Fruit fly (Drosophila melanogaster) whole organism, embryonic: ENCODE data around the gene VhaM9.7-c.
A peak's percentile ranks its signal among the peaks of the same experiment; 100 is the strongest.

ENCODE experiments used
- CG10979 ChIP-seq: fragments of 200-800 bp; sonication (Bioruptor generic); optimal IDR thresholded peaks from 2 replicates; lab custom pipeline; 2018; ENCODE audit warnings: missing biosample characterization, mild to moderate bottlenecking, missing genetic modification characterization, moderate library complexity
- CG12942 ChIP-seq: fragments of 200-800 bp; sonication (Bioruptor generic); optimal IDR thresholded peaks from 3 replicates; lab custom pipeline; 2016; ENCODE audit warnings: missing biosample characterization, missing genetic modification characterization
- CG1602 ChIP-seq: fragments of 200-800 bp; sonication (Bioruptor generic); optimal IDR thresholded peaks from 3 replicates; lab custom pipeline; 2016; ENCODE audit warnings: missing biosample characterization, missing genetic modification characterization
- CG16779 ChIP-seq: fragments of 200-800 bp; sonication (Bioruptor generic); IDR thresholded peaks from 2 replicates; pipeline ENCODE4 v1.3.6; 2022; ENCODE audit warnings: missing biosample characterization, missing genetic modification characterization
- CG16813 ChIP-seq: fragments of 200-800 bp; sonication (Bioruptor generic); IDR thresholded peaks from 3 replicates; pipeline ENCODE4 v1.3.6; 2022; ENCODE audit warnings: missing biosample characterization, missing genetic modification characterization; ENCODE audit not compliant: partially characterized antibody
- CG17361 ChIP-seq: fragments of 200-800 bp; sonication (Bioruptor generic); IDR thresholded peaks from 3 replicates; pipeline ENCODE4 v1.3.6; 2022; ENCODE audit warnings: missing biosample characterization, missing genetic modification characterization
- CG17802 ChIP-seq: fragments of 200-800 bp; sonication (Bioruptor generic); optimal IDR thresholded peaks from 2 replicates; lab custom pipeline; 2018; ENCODE audit warnings: missing biosample characterization, mild to moderate bottlenecking, missing genetic modification characterization, moderate library complexity
- CG17829 ChIP-seq: fragments of 200-800 bp; optimal IDR thresholded peaks from 2 replicates; lab custom pipeline; 2019; ENCODE audit warnings: missing biosample characterization, mild to moderate bottlenecking, missing genetic modification characterization, moderate library complexity
- CG18619 ChIP-seq: fragments of 200-800 bp; sonication (Bioruptor generic); optimal IDR thresholded peaks from 3 replicates; lab custom pipeline; 2017; ENCODE audit warnings: missing biosample characterization, mild to moderate bottlenecking, missing genetic modification characterization
- CG2120 ChIP-seq: fragments of 200-800 bp; sonication (Bioruptor generic); optimal IDR thresholded peaks from 3 replicates; lab custom pipeline; 2016; ENCODE audit warnings: missing biosample characterization, missing genetic modification characterization
- CG2202 ChIP-seq: fragments of 200-800 bp; sonication (Bioruptor generic); optimal IDR thresholded peaks from 2 replicates; lab custom pipeline; 2018; ENCODE audit warnings: missing biosample characterization, mild to moderate bottlenecking, missing genetic modification characterization
- CG31224 ChIP-seq: fragments of 200-800 bp; sonication (Bioruptor generic); IDR thresholded peaks from 2 replicates; pipeline ENCODE4 v1.3.6; 2022; ENCODE audit warnings: missing biosample characterization, missing genetic modification characterization
- CG31441 ChIP-seq: fragments of 200-800 bp; sonication (Bioruptor generic); IDR thresholded peaks from 2 replicates; pipeline ENCODE4 v1.3.6; 2022; ENCODE audit warnings: missing biosample characterization, missing genetic modification characterization
- CG3163 ChIP-seq: fragments of 200-800 bp; sonication (Bioruptor generic); optimal IDR thresholded peaks from 3 replicates; lab custom pipeline; 2016; ENCODE audit warnings: missing biosample characterization, missing genetic modification characterization
- CG7786 ChIP-seq: fragments of 200-800 bp; sonication (Bioruptor generic); optimal IDR thresholded peaks from 2 replicates; lab custom pipeline; 2016; ENCODE audit warnings: missing biosample characterization, missing genetic modification characterization
- CG8281 ChIP-seq: fragments of 200-800 bp; sonication (Bioruptor generic); optimal IDR thresholded peaks from 2 replicates; lab custom pipeline; 2018; ENCODE audit warnings: missing biosample characterization, mild to moderate bottlenecking, missing genetic modification characterization, moderate library complexity
- CG9215 ChIP-seq: fragments of 200-800 bp; sonication (Bioruptor generic); IDR thresholded peaks from 2 replicates; pipeline ENCODE4 v1.3.6; 2022; ENCODE audit warnings: missing biosample characterization, missing genetic modification characterization
- CG9817 ChIP-seq: fragments of 200-800 bp; sonication (Bioruptor generic); optimal IDR thresholded peaks from 2 replicates; lab custom pipeline; 2018; ENCODE audit warnings: missing biosample characterization, mild to moderate bottlenecking, missing genetic modification characterization, moderate library complexity
- Dp ChIP-seq: fragments of 200-800 bp; sonication (Bioruptor generic); optimal IDR thresholded peaks from 2 replicates; lab custom pipeline; 2018; ENCODE audit warnings: missing biosample characterization, mild to moderate bottlenecking, missing genetic modification characterization, moderate library complexity
- E2f1 ChIP-seq: fragments of 200-800 bp; sonication (Bioruptor generic); IDR thresholded peaks from 2 replicates; pipeline ENCODE4 v1.3.6; 2022; ENCODE audit warnings: missing biosample characterization, missing genetic modification characterization
- Ets97D ChIP-seq: fragments of 200-800 bp; sonication (Bioruptor generic); optimal IDR thresholded peaks from 3 replicates; lab custom pipeline; 2016; ENCODE audit warnings: missing biosample characterization, missing genetic modification characterization
- Fer2 ChIP-seq: fragments of 200-800 bp; sonication (Bioruptor generic); optimal IDR thresholded peaks from 2 replicates; lab custom pipeline; 2018; ENCODE audit warnings: missing biosample characterization, mild to moderate bottlenecking, missing genetic modification characterization, moderate library complexity
- Gug ChIP-seq: fragments of 200-800 bp; sonication (Bioruptor generic); IDR thresholded peaks from 4 replicates; pipeline ENCODE4 v1.3.6; 2022; ENCODE audit warnings: missing biosample characterization, missing genetic modification characterization
- H2.0 ChIP-seq: fragments of 200-800 bp; sonication (Bioruptor generic); IDR thresholded peaks from 2 replicates; pipeline ENCODE4 v1.3.6; 2022; ENCODE audit warnings: missing biosample characterization, missing genetic modification characterization
- HLH3B ChIP-seq: fragments of 200-800 bp; sonication (Bioruptor generic); IDR thresholded peaks from 2 replicates; pipeline ENCODE4 v1.3.6; 2022; ENCODE audit warnings: missing biosample characterization, missing genetic modification characterization
- Hey ChIP-seq: fragments of 200-800 bp; sonication (Bioruptor generic); optimal IDR thresholded peaks from 3 replicates; lab custom pipeline; 2018; ENCODE audit warnings: missing biosample characterization, mild to moderate bottlenecking, missing genetic modification characterization
- MESR4 ChIP-seq: fragments of 200-800 bp; sonication (Bioruptor generic); optimal IDR thresholded peaks from 2 replicates; lab custom pipeline; 2018; ENCODE audit warnings: missing biosample characterization, mild to moderate bottlenecking, missing genetic modification characterization, moderate library complexity
- Side ChIP-seq: fragments of 200-800 bp; sonication (Bioruptor generic); optimal IDR thresholded peaks from 2 replicates; lab custom pipeline; 2016; ENCODE audit warnings: missing biosample characterization, missing genetic modification characterization
- Sox102F ChIP-seq: fragments of 200-800 bp; sonication (Bioruptor generic); optimal IDR thresholded peaks from 2 replicates; lab custom pipeline; 2018; ENCODE audit warnings: missing biosample characterization, mild to moderate bottlenecking, missing genetic modification characterization, moderate library complexity
- Usf ChIP-seq: fragments of 200-800 bp; sonication (Bioruptor generic); optimal IDR thresholded peaks from 2 replicates; lab custom pipeline; 2017; ENCODE audit warnings: missing genotype, missing biosample characterization, missing genetic modification characterization
- Vsx1 ChIP-seq: fragments of 200-800 bp; sonication (Bioruptor generic); optimal IDR thresholded peaks from 2 replicates; lab custom pipeline; 2017; ENCODE audit warnings: missing biosample characterization, mild to moderate bottlenecking, missing genetic modification characterization, missing genetic modification reagents
- bowl ChIP-seq: fragments of 200-800 bp; sonication (Bioruptor generic); IDR thresholded peaks from 2 replicates; pipeline ENCODE4 v1.3.6; 2022; ENCODE audit warnings: missing biosample characterization, missing genetic modification characterization
- caup ChIP-seq: fragments of 200-800 bp; sonication (Bioruptor generic); optimal IDR thresholded peaks from 3 replicates; lab custom pipeline; 2017; ENCODE audit warnings: missing biosample characterization, mild to moderate bottlenecking, missing genetic modification characterization, moderate library complexity; ENCODE audit not compliant: severe bottlenecking
- crp ChIP-seq, 2 experiments: fragments of 200-800 bp; sonication (Bioruptor generic); optimal IDR thresholded peaks; 2 replicates in 1 of 2; 3 replicates in 1 of 2; lab custom pipeline; 2017; ENCODE audit warnings: missing biosample characterization in 2 of 2, missing genetic modification characterization in 2 of 2, mild to moderate bottlenecking in 1 of 2, moderate library complexity in 1 of 2
- dan ChIP-seq: fragments of 200-800 bp; sonication (Bioruptor generic); IDR thresholded peaks from 2 replicates; pipeline ENCODE4 v1.3.6; 2022; ENCODE audit warnings: missing biosample characterization, missing genetic modification characterization
- danr ChIP-seq: fragments of 200-800 bp; sonication (Bioruptor generic); IDR thresholded peaks from 2 replicates; pipeline ENCODE4 v1.3.6; 2022; ENCODE audit warnings: missing biosample characterization, missing genetic modification characterization
- exex ChIP-seq: fragments of 200-800 bp; sonication (Bioruptor generic); optimal IDR thresholded peaks from 4 replicates; lab custom pipeline; 2018; ENCODE audit warnings: missing biosample characterization, mild to moderate bottlenecking, missing genetic modification characterization, moderate library complexity
- gro ChIP-seq: fragments of 200-800 bp; sonication (Bioruptor generic); optimal IDR thresholded peaks from 2 replicates; lab custom pipeline; 2016; ENCODE audit warnings: missing biosample characterization, missing genetic modification characterization
- ham ChIP-seq: fragments of 200-800 bp; sonication (Bioruptor generic); IDR thresholded peaks from 2 replicates; pipeline ENCODE4 v1.3.6; 2022; ENCODE audit warnings: missing biosample characterization, missing genetic modification characterization
- insv ChIP-seq, 2 experiments: fragments of 200-800 bp; sonication (Bioruptor generic); optimal IDR thresholded peaks; 3 replicates each; lab custom pipeline; 2016 to 2018; ENCODE audit warnings: missing biosample characterization in 2 of 2, missing genetic modification characterization in 2 of 2
- jigr1 ChIP-seq: fragments of 200-800 bp; sonication (Bioruptor generic); IDR thresholded peaks from 3 replicates; pipeline ENCODE4 v1.3.6; 2022; ENCODE audit warnings: missing biosample characterization, missing genetic modification characterization
- jumu ChIP-seq: fragments of 200-800 bp; sonication (Bioruptor generic); optimal IDR thresholded peaks from 3 replicates; lab custom pipeline; 2016; ENCODE audit warnings: missing biosample characterization, missing genetic modification characterization
- klu ChIP-seq: fragments of 200-800 bp; sonication (Bioruptor generic); IDR thresholded peaks from 2 replicates; pipeline ENCODE4 v1.3.6; 2022; ENCODE audit warnings: missing biosample characterization, missing genetic modification characterization
- luna ChIP-seq: fragments of 200-800 bp; sonication (Bioruptor generic); optimal IDR thresholded peaks from 2 replicates; lab custom pipeline; 2016; ENCODE audit warnings: missing biosample characterization, missing genetic modification characterization
- maf-S ChIP-seq: fragments of 200-800 bp; sonication (Bioruptor generic); optimal IDR thresholded peaks from 2 replicates; lab custom pipeline; 2016; ENCODE audit warnings: missing biosample characterization, missing genetic modification characterization
- pnt ChIP-seq: fragments of 200-800 bp; sonication (Bioruptor generic); optimal IDR thresholded peaks from 3 replicates; lab custom pipeline; 2016; ENCODE audit warnings: missing biosample characterization, missing genetic modification characterization
- salm ChIP-seq: fragments of 200-800 bp; sonication (Bioruptor generic); optimal IDR thresholded peaks from 2 replicates; lab custom pipeline; 2018; ENCODE audit warnings: missing biosample characterization, mild to moderate bottlenecking, missing genetic modification characterization
- slbo ChIP-seq: fragments of 200-800 bp; sonication (Bioruptor generic); IDR thresholded peaks from 2 replicates; pipeline ENCODE4 v1.3.6; 2022; ENCODE audit warnings: missing biosample characterization, missing genetic modification characterization
- stwl ChIP-seq: fragments of 200-800 bp; sonication (Bioruptor generic); optimal IDR thresholded peaks from 3 replicates; lab custom pipeline; 2018; ENCODE audit warnings: missing biosample characterization, mild to moderate bottlenecking, missing genetic modification characterization, moderate library complexity
- tap ChIP-seq: fragments of 200-800 bp; optimal IDR thresholded peaks from 3 replicates; lab custom pipeline; 2019; ENCODE audit warnings: missing biosample characterization, mild to moderate bottlenecking, missing genetic modification characterization, moderate library complexity

VhaM9.7-c gene

dm6 chr3L:4228187-4228836 is 41.6 kb upstream of the VhaM9.7-c start (continued):
- TF ChIP-seq bowl (GFP tag; lab: Robert Waterston, UW) (peak; percentile 93), CG17361 (peak; percentile 97), Dp (GFP tag; lab: Kevin White, UChicago) (peak; percentile 7), CG8281 (tag; lab: Kevin White, UChicago) (peak; percentile 78), E2f1 (GFP tag; lab: Robert Waterston, UW) (peak; percentile 96), Sox102F (GFP tag; lab: Kevin White, UChicago) (peak; percentile 98), Vsx1 (GFP tag; lab: Kevin White, UChicago) (peak; percentile 99), CG12942 (GFP tag; lab: Kevin White, UChicago) (peak; percentile 93), Usf (GFP tag; lab: Kevin White, UChicago) (peak; percentile 78), CG7786 (GFP tag; lab: Kevin White, UChicago) (peak; percentile 93), dan (GFP tag; lab: Robert Waterston, UW) (peak; percentile 87), CG16779 (peak; percentile 78; the same call in 1 of the 2 replicates), jigr1 (GFP tag; lab: Robert Waterston, UW) (peak; percentile 93), luna (no peak), danr (GFP tag; lab: Robert Waterston, UW) (peak; percentile 96), Ets97D (GFP tag; lab: Kevin White, UChicago) (peak; percentile 85), klu (GFP tag; lab: Robert Waterston, UW) (peak; percentile 87), CG10979 (tag; lab: Kevin White, UChicago) (peak; percentile 98), caup (GFP tag; lab: Kevin White, UChicago) (peak; percentile 90), Gug (peak; percentile 93), H2.0 (GFP tag; lab: Robert Waterston, UW) (peak; percentile 96), slbo (GFP tag; lab: Robert Waterston, UW) (peak; percentile 92), insv (GFP tag; optimal IDR thresholded peaks at IDR 0.05; lab: Kevin White, UChicago) (peak; percentile 32 to 62), CG2202 (tag; lab: Kevin White, UChicago) (peak; percentile 96), CG17829 (peak; percentile 97), gro (GFP tag; lab: Kevin White, UChicago) (peak; percentile 49), CG17802 (tag; lab: Kevin White, UChicago) (peak; percentile 78), CG1602 (GFP tag; lab: Kevin White, UChicago) (peak; percentile 94), CG2120 (GFP tag; lab: Kevin White, UChicago) (peak; percentile 73), jumu (GFP tag; lab: Kevin White, UChicago) (peak; percentile 97), Fer2 (tag; lab: Kevin White, UChicago) (peak; percentile 88), stwl (peak; percentile 38), salm (peak; percentile 96), pnt (GFP tag; lab: Kevin White, UChicago) (peak; percentile 95), Side (GFP tag; lab: Kevin White, UChicago) (peak; percentile 94), crp (GFP tag; optimal IDR thresholded peaks at IDR 0.05; lab: Kevin White, UChicago) (peak in 1 of 2 experiments; percentile 68), exex (tag; lab: Kevin White, UChicago) (peak; percentile 51), CG9215 (peak; percentile 83), CG16813 (no peak), Hey (tag; lab: Kevin White, UChicago) (peak; percentile 72), CG9817 (tag; lab: Kevin White, UChicago) (peak; percentile 95), MESR4 (peak; percentile 56), HLH3B (peak; percentile 98), ham (GFP tag; lab: Robert Waterston, UW) (no peak), CG31224 (GFP tag; lab: Robert Waterston, UW) (peak; percentile 82), maf-S (peak; percentile 91), tap (peak; percentile 94), CG18619 (peak; percentile 91), CG3163 (GFP tag; lab: Kevin White, UChicago) (peak; percentile 83), CG31441 (GFP tag; lab: Robert Waterston, UW) (peak; percentile 98)
